Worm (Caenorhabditis elegans) whole organism, L3 larva: ENCODE results near the gene K09E3.7.
A peak's percentile ranks its signal among the peaks of the same experiment; 100 is the strongest.
"Not testable (repeated sequence)": the region's sequence is repeated elsewhere in the genome, so short reads cannot be mapped to it uniquely, and the experiment has no call there.

Experiments used
- aly-2 ChIP-seq: fragments of 150-350 bp; optimal IDR thresholded peaks from 2 replicates; lab custom pipeline; 2014; ENCODE audit warnings: missing biosample characterization, missing genetic modification characterization
- ceh-9 ChIP-seq: sonication (generic microtip); optimal IDR thresholded peaks from 2 replicates; lab custom pipeline; 2018; ENCODE audit warnings: missing biosample characterization, missing genetic modification characterization
- daf-12 ChIP-seq: fragments of 150-350 bp; optimal IDR thresholded peaks from 2 replicates; lab custom pipeline; 2014; ENCODE audit warnings: missing biosample characterization, missing genetic modification reagents, missing genetic modification characterization
- elt-1 ChIP-seq: fragments of 150-350 bp; optimal IDR thresholded peaks from 2 replicates; lab custom pipeline; 2014; ENCODE audit warnings: missing biosample characterization, missing genetic modification characterization
- elt-2 ChIP-seq: sonication (generic microtip); optimal IDR thresholded peaks from 2 replicates; lab custom pipeline; 2016; ENCODE audit warnings: missing genetic modification reagents, mild to moderate bottlenecking, missing genetic modification characterization, missing compliant biosample characterization
- hmg-11 ChIP-seq: sonication (generic microtip); optimal IDR thresholded peaks from 2 replicates; lab custom pipeline; 2016; ENCODE audit warnings: missing genetic modification characterization, missing compliant biosample characterization
- jun-1 ChIP-seq: fragments of 150-350 bp; optimal IDR thresholded peaks from 2 replicates; lab custom pipeline; 2014; ENCODE audit warnings: missing biosample characterization, missing genetic modification reagents, missing genetic modification characterization
- lin-15B ChIP-seq: fragments of 150-350 bp; optimal IDR thresholded peaks from 2 replicates; lab custom pipeline; 2014; ENCODE audit warnings: missing biosample characterization, missing genetic modification characterization
- lin-39 ChIP-seq: fragments of 150-350 bp; optimal IDR thresholded peaks from 2 replicates; lab custom pipeline; 2018; ENCODE audit warnings: missing biosample characterization, missing genetic modification reagents, missing genetic modification characterization
- lsy-12 ChIP-seq: sonication (generic microtip); optimal IDR thresholded peaks from 2 replicates; lab custom pipeline; 2016; ENCODE audit warnings: mild to moderate bottlenecking, missing genetic modification characterization, missing compliant biosample characterization
- mdl-1 ChIP-seq: fragments of 150-350 bp; optimal IDR thresholded peaks from 2 replicates; lab custom pipeline; 2014; ENCODE audit warnings: missing biosample characterization, missing genetic modification characterization
- mml-1 ChIP-seq: fragments of 150-350 bp; sonication (generic microtip); optimal IDR thresholded peaks from 3 replicates; lab custom pipeline; 2014; ENCODE audit warnings: missing biosample characterization, missing genetic modification characterization
- nhr-12 ChIP-seq: fragments of 150-350 bp; optimal IDR thresholded peaks from 2 replicates; lab custom pipeline; 2014; ENCODE audit warnings: missing biosample characterization, missing genetic modification characterization
- nhr-237 ChIP-seq: fragments of 150-350 bp; optimal IDR thresholded peaks from 2 replicates; lab custom pipeline; 2014; ENCODE audit warnings: missing biosample characterization, missing genetic modification characterization
- nhr-25 ChIP-seq: sonication (generic microtip); optimal IDR thresholded peaks from 2 replicates; lab custom pipeline; 2017; ENCODE audit warnings: missing biosample characterization, missing genetic modification characterization
- nhr-28 ChIP-seq: fragments of 150-350 bp; optimal IDR thresholded peaks from 2 replicates; lab custom pipeline; 2014; ENCODE audit warnings: missing biosample characterization, missing genetic modification characterization
- nhr-43 ChIP-seq: sonication (generic microtip); optimal IDR thresholded peaks from 2 replicates; lab custom pipeline; 2016; ENCODE audit warnings: mild to moderate bottlenecking, missing genetic modification characterization, missing compliant biosample characterization; ENCODE audit not compliant: poor library complexity, severe bottlenecking
- nhr-76 ChIP-seq: fragments of 150-350 bp; sonication (generic microtip); optimal IDR thresholded peaks from 5 replicates; lab custom pipeline; 2014; ENCODE audit warnings: missing biosample characterization, missing genetic modification characterization
- pha-4 ChIP-seq: fragments of 150-350 bp; optimal IDR thresholded peaks from 2 replicates; lab custom pipeline; 2014; ENCODE audit warnings: missing biosample characterization, missing genetic modification reagents, missing genetic modification characterization
- snpc-4 ChIP-seq: fragments of 150-350 bp; optimal IDR thresholded peaks from 2 replicates; lab custom pipeline; 2014; ENCODE audit warnings: missing biosample characterization, missing genetic modification characterization
- tbx-2 ChIP-seq: sonication (generic microtip); optimal IDR thresholded peaks from 2 replicates; lab custom pipeline; 2016; ENCODE audit warnings: mild to moderate bottlenecking, missing genetic modification characterization, missing compliant biosample characterization
- unc-39 ChIP-seq: sonication (generic microtip); optimal IDR thresholded peaks from 4 replicates; lab custom pipeline; 2017; ENCODE audit warnings: missing biosample characterization, missing genetic modification characterization
- unc-62 ChIP-seq: fragments of 150-350 bp; sonication (generic microtip); optimal IDR thresholded peaks from 4 replicates; lab custom pipeline; 2014; ENCODE audit warnings: missing biosample characterization, missing genetic modification reagents, missing genetic modification characterization
- zag-1 ChIP-seq: fragments of 150-350 bp; optimal IDR thresholded peaks from 2 replicates; lab custom pipeline; 2014; ENCODE audit warnings: missing biosample characterization, missing genetic modification characterization

Gene K09E3.7

DNA sequence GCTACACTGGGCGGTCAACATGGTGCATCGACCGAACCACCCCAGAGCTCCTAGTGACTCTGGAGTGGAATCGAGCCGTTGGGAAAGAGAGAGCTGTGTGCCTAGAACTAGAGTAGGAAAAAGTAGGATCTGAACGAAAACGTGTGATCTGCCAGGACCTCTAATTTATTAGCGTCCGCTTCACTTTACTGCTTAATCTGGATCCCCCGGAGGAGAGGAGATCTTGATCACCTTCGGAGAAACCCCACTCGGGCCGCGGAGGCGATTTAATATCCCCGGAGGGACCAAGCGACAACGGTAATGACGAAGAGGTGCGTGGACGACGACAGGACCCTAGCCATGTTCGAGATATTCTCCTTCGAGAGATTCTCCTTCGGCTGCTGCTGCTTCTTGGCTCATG is 17.0 kb downstream of the K09E3.7 start, which contains the start of gene K09E3.2:
Gene K09E3.2, plus strand, starts transcription at position 301 of the 400 bp plus-strand sequence.
- not testable (repeated sequence) for TF ChIP-seq zag-1, nhr-237, nhr-25 (tag; lab: Kevin White, UChicago)

DNA sequence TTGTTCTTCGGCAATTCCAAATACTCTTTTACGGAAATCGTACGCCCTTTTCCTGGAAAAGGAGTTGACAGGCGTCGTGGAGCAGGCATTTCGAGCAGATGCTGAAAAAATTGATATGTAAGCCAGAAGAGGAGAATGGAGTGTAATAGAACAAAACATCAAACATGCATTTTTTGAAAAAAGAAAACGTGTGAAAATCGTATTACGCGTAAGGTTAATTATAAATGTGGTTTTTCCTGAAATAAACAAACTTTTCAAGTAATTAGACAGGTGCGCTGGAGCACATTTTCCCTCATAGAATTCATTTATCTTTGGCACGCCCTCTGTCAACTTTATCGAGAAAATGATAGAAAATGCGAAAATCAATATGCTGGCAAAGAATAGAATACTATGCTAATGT is 19.2 kb downstream of the K09E3.7 start, which contains the start of gene lido-6:
Gene lido-6, minus strand, starts transcription at position 101 of the 400 bp plus-strand sequence.
- TF ChIP-seq nhr-12 (tag; lab: Kevin White, UChicago) (no peak), daf-12 (tag; lab: Kevin White, UChicago) (no peak), snpc-4 (tag; lab: Kevin White, UChicago) (no peak)

DNA sequence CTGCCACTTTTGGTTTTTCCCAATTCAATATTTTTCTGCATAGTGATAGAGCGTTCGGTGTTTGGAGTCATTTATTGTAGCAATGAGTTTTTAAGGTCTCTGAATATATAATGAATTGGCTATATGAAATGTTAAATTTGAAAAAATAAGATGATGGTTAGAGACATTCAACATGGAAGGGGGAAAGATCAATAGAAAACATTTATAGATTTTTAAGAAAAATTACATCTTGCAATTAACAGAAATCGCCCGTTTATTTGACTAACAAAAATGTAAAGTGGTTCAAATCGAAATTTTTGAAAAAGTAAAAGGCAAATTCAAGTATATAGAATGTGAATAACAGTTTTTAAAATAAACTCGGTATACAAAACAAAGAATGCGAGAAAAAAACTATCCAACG is 23.8 kb downstream of the K09E3.7 start, which contains the start of gene lido-5:
Gene lido-5, minus strand, starts transcription at position 101 of the 400 bp plus-strand sequence.
- TF ChIP-seq lin-15B (tag; lab: Kevin White, UChicago): no peak
- no peak for TF ChIP-seq ceh-9
- TF ChIP-seq lin-39 (tag; lab: Kevin White, UChicago): no peak
- TF ChIP-seq nhr-76 (tag; lab: Kevin White, UChicago): no peak
- TF ChIP-seq mml-1 (tag; lab: Kevin White, UChicago): no peak
- no peak for TF ChIP-seq hmg-11 (tag; lab: Kevin White, UChicago)
- no peak for TF ChIP-seq unc-39 (tag; lab: Kevin White, UChicago)
- no peak for TF ChIP-seq nhr-28
- TF ChIP-seq jun-1 (tag; lab: Kevin White, UChicago): no peak
- no peak for TF ChIP-seq daf-12 (tag; lab: Kevin White, UChicago)
- no peak for TF ChIP-seq unc-62 (GFP tag; lab: Kevin White, UChicago)
- no peak for TF ChIP-seq tbx-2 (tag; lab: Kevin White, UChicago)
- TF ChIP-seq aly-2 (tag; lab: Kevin White, UChicago): no peak
- TF ChIP-seq mdl-1 (tag; lab: Kevin White, UChicago): no peak
- TF ChIP-seq, all 47 proteins: peak for 0

DNA sequence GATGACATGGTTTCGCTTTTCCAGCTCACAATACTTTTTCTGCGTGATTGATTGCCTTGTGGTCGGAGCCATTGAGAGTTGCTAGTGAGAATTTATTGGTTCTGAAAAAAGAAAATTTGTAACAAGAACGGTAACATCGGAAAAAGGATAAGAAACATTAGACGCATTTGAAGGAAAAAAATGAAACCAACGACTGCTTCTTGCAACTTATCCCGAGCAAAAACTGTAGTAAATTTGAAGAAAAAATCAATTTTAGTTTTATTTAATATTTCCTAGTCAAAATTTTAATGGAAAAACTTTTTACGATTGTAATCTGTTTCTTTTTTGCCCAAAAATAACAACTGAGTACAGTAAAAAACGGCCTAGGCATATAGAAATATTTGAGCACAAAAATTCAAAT is 26.7 kb downstream of the K09E3.7 start, which contains the start of gene lido-4:
Gene lido-4, minus strand, starts transcription at position 101 of the 400 bp plus-strand sequence.
- no peak for TF ChIP-seq elt-2 (tag; lab: Kevin White, UChicago)
- TF ChIP-seq nhr-43 (tag; lab: Kevin White, UChicago): no peak

DNA sequence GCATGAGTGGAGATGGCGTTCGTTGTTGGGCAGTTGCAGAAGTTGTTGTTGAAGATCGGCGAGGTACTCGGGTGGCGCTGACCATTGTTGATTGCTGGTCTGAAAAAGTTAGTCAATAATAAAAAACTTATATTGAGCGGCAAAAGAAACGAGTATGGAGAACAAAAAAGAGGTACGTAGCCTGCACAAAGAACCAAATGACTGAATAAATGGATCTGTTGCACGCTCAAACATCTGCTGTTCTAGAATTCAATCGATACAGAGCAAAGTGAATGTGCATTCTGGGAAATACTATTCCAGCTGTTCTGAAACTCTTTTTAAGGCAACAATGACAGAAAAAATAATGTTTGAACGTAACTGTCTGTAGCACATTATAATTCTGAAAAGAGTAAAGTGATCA is 33.7 kb downstream of the K09E3.7 start, which contains the start of gene lido-2:
Gene lido-2, minus strand, starts transcription at position 101 of the 400 bp plus-strand sequence.
- no peak for TF ChIP-seq hmg-11 (tag; lab: Kevin White, UChicago)
- no peak for TF ChIP-seq unc-39 (tag; lab: Kevin White, UChicago)
- no peak for TF ChIP-seq daf-12 (tag; lab: Kevin White, UChicago)
- no peak for TF ChIP-seq mml-1 (tag; lab: Kevin White, UChicago)
- TF ChIP-seq pha-4 (tag; lab: Kevin White, UChicago): no peak
- TF ChIP-seq lsy-12 (tag; lab: Kevin White, UChicago): no peak

DNA sequence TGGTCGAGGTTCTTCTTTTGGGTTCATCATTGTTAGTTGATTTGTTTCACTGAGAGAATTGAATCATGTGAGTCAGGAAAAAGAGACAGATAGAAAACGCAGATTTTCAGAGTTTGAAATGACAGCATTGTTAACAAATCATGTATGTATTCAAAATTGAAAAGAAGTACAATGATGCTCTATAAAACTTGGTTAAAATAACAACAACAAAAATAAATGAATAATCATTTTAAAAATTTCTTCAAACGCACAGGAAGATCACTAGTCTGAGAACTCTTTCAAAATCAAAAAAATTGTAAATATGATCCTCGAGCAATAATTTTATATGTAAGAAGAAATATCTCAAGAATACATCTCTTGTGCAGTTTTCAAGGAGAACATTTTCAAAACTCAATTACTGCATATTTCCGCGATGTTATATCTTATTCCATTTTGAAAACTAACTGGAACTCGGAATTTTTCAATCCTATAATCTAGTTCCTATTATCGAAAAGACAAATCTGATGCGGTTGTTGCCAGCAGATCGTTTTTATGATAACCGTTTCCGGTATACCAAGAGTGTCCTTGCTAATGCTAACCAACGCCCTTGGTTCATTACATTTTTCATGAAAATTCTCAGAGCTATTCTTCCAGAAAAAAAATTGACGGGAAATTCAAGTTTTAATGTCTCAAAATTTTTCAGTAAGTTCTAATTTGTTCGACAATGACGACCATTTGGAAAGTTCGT is 37.7 kb downstream of the K09E3.7 start, which contains the start of gene lido-1:
Gene lido-1, minus strand, starts transcription at position 51 of the 727 bp plus-strand sequence.
- TF ChIP-seq elt-1 (tag; lab: Kevin White, UChicago): peak; percentile 66
- no peak for TF ChIP-seq zag-1 (tag; lab: Kevin White, UChicago)

DNA sequence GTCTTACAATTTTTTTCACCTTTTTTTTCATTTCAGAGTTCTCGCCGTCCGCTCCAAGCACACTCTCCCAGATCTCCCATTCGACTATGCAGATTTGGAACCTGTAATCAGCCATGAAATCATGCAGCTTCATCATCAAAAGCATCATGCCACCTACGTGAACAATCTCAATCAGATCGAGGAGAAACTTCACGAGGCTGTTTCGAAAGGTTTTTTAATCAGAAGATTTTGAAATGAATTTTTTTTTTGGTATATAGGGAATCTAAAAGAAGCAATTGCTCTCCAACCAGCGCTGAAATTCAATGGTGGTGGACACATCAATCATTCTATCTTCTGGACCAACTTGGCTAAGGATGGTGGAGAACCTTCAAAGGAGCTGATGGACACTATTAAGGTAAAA is 41.1 kb downstream of the K09E3.7 start, which contains the start of gene C08A9.3:
Gene C08A9.3, minus strand, starts transcription at position 101 of the 400 bp plus-strand sequence.
- no peak for TF ChIP-seq mml-1 (tag; lab: Kevin White, UChicago)

DNA sequence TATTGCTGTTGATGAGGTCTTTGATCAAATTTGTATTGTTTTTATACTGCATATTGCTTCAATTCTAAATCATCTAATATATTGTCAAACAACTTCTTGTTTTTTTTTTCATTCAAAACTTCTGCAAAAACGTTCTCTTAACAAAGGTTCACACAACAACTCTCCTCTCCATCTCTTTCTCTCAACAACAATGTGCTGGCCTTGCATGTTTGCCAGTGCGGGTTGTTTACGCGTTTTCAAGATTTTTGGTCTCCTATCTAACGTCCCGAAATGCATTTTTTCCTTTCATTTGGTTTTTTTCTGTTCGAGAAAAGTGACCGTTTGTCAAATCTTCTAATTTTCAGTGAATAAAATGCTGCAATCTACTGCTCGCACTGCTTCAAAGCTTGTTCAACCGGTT is 41.9 kb downstream of the K09E3.7 start, which contains the start of gene sod-3:
Gene sod-3, plus strand, starts transcription at position 338 of the 400 bp plus-strand sequence.
- peak; percentile 57 for TF ChIP-seq pha-4 (tag; lab: Kevin White, UChicago)
- TF ChIP-seq lin-39 (tag; lab: Kevin White, UChicago): peak; percentile 15
- no peak for TF ChIP-seq nhr-237 (tag; lab: Kevin White, UChicago)
- TF ChIP-seq, all 47 proteins: peak for 2
